Fruit fly (Drosophila melanogaster): ENCODE measurements around the gene sw.

The sw gene

dm6 chrX:20247710-20248109 is 11.5 kb upstream of the sw start (continued):
- no peak for TF ChIP-seq Asciz (GFP tag; optimal IDR thresholded peaks at IDR 0.05)
- no peak for TF ChIP-seq CG4424 (GFP tag; optimal IDR thresholded peaks at IDR 0.05)
- TF ChIP-seq Bgb (GFP tag; IDR thresholded peaks at IDR 0.05; ENCODE audit: partially characterized antibody), result no peak
- TF ChIP-seq mld (GFP tag; IDR thresholded peaks at IDR 0.05; ENCODE audit: partially characterized antibody), result no peak
- no peak for TF ChIP-seq br (optimal IDR thresholded peaks at IDR 0.05)
- TF ChIP-seq Sox102F (GFP tag; optimal IDR thresholded peaks at IDR 0.05), result no peak
- no peak for TF ChIP-seq psq (GFP tag; optimal IDR thresholded peaks at IDR 0.05)
- TF ChIP-seq CG1792 (GFP tag; optimal IDR thresholded peaks at IDR 0.05), result no peak
- no peak for TF ChIP-seq chn (GFP tag; optimal IDR thresholded peaks at IDR 0.05)
- TF ChIP-seq Drgx (GFP tag; IDR thresholded peaks at IDR 0.05), result peak; percentile 36; the same call in 1 of the 2 replicates
- TF ChIP-seq CG12071 (GFP tag; optimal IDR thresholded peaks at IDR 0.05), result no peak
- no peak for TF ChIP-seq Atf3 (GFP tag; optimal IDR thresholded peaks at IDR 0.05)
- TF ChIP-seq onecut (GFP tag; IDR thresholded peaks at IDR 0.05), result no peak
- no peak for TF ChIP-seq Myb (GFP tag; optimal IDR thresholded peaks at IDR 0.05)
- no peak for TF ChIP-seq trem (tag; optimal IDR thresholded peaks at IDR 0.05)
- no peak for TF ChIP-seq bcd (GFP tag; optimal IDR thresholded peaks at IDR 0.05)
- no peak for TF ChIP-seq lab (GFP tag; optimal IDR thresholded peaks at IDR 0.05)
- TF ChIP-seq dati (GFP tag; IDR thresholded peaks at IDR 0.05), result no peak
- TF ChIP-seq CG4730 (GFP tag; IDR thresholded peaks at IDR 0.05), result no peak
- no peak for TF ChIP-seq pan (optimal IDR thresholded peaks at IDR 0.05)
- peak in 1 of 2 experiments; percentile 12 for TF ChIP-seq pan (GFP tag; optimal IDR thresholded peaks at IDR 0.05 in 1 of 2, IDR thresholded peaks at IDR 0.05 in 1 of 2)
- peak; percentile 52 for TF ChIP-seq sens (GFP tag)
- TF ChIP-seq vnd (GFP tag; IDR thresholded peaks at IDR 0.05; ENCODE audit: partially characterized antibody), result no peak
- peak; percentile 19 for TF ChIP-seq CG17829 (tag; optimal IDR thresholded peaks at IDR 0.05)
- TF ChIP-seq CG15696 (tag; optimal IDR thresholded peaks at IDR 0.05), result no peak
- TF ChIP-seq dan (GFP tag; IDR thresholded peaks at IDR 0.05), result peak; percentile 53; the same call in 1 of the 2 replicates
- TF ChIP-seq hb (GFP tag; IDR thresholded peaks at IDR 0.05; ENCODE audit: partially characterized antibody), result no peak
- TF ChIP-seq Gug (GFP tag; IDR thresholded peaks at IDR 0.05), result peak; percentile 47; the same call in 1 of the 4 replicates
- no peak for TF ChIP-seq dpn (GFP tag; optimal IDR thresholded peaks at IDR 0.05)
- TF ChIP-seq usp (GFP tag; optimal IDR thresholded peaks at IDR 0.05), result no peak
- no peak for TF ChIP-seq CG7786 (GFP tag; optimal IDR thresholded peaks at IDR 0.05)
- no peak for TF ChIP-seq CG12391 (tag; optimal IDR thresholded peaks at IDR 0.05)
- 0 out of 3 replicates have a peak, but pooled peaks have one; percentile 22 for TF ChIP-seq CG11560 (tag; IDR thresholded peaks at IDR 0.05)
- no peak for TF ChIP-seq HLH54F (GFP tag; optimal IDR thresholded peaks at IDR 0.05)
- no peak for TF ChIP-seq chinmo (GFP tag; IDR thresholded peaks at IDR 0.05; ENCODE audit: partially characterized antibody)
- TF ChIP-seq Ada2b (GFP tag; IDR thresholded peaks at IDR 0.05), result no peak
- TF ChIP-seq CG15514 (GFP tag; optimal IDR thresholded peaks at IDR 0.05), result no peak
- TF ChIP-seq dmrt11E (tag; optimal IDR thresholded peaks at IDR 0.05), result peak; percentile 31
- TF ChIP-seq repo (GFP tag; optimal IDR thresholded peaks at IDR 0.05), result no peak
- TF ChIP-seq Lpt (GFP tag; optimal IDR thresholded peaks at IDR 0.05), result no peak
- peak; percentile 30; the same call in 1 of the 2 replicates for TF ChIP-seq CG14667 (GFP tag; IDR thresholded peaks at IDR 0.05)
- no peak for TF ChIP-seq H2.0 (GFP tag; IDR thresholded peaks at IDR 0.05)
- no peak for TF ChIP-seq CG42726 (GFP tag; IDR thresholded peaks at IDR 0.05; ENCODE audit: partially characterized antibody)
- TF ChIP-seq Ptx1 (GFP tag; IDR thresholded peaks at IDR 0.05), result peak; percentile 48
- no peak for TF ChIP-seq ato (GFP tag; IDR thresholded peaks at IDR 0.05; ENCODE audit: partially characterized antibody)
- no peak for TF ChIP-seq ssp (GFP tag; IDR thresholded peaks at IDR 0.05)
- TF ChIP-seq CG31365 (tag; optimal IDR thresholded peaks at IDR 0.05), result no peak
- TF ChIP-seq CG1529 (GFP tag; optimal IDR thresholded peaks at IDR 0.05), result no peak
- TF ChIP-seq CG15601 (tag; optimal IDR thresholded peaks at IDR 0.05), result no peak
- TF ChIP-seq CG12155 (GFP tag; optimal IDR thresholded peaks at IDR 0.05), result no peak
- no peak for TF ChIP-seq sr (GFP tag; IDR thresholded peaks at IDR 0.05)

Measured in whole organism, embryonic.